Worm (Caenorhabditis elegans): ENCODE measurements around the gene lgc-32.

DNA sequence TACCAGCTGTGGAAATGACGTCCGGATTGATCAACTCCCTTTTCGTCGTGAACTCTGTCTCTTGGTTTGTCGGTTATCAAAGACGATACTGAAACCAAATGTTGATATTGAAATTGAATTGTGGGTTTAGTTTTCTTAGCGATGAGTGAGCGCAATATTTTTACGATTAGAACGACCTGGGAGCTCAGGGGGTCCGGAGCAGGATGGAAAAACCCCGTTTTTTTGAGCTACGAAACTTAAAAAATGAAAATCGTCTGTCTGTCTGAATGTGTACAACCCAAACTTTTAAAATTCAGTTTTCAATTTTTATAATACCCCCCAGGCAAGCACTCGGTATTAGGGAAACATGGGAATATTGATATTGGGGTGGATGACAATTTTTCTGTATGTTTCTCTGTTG lies 29.1 kb upstream of the lgc-32 start:
- TF ChIP-seq mdl-1 (tag; optimal IDR thresholded peaks at IDR 0.05), result no peak
- TF ChIP-seq unc-130 (GFP tag; optimal IDR thresholded peaks at IDR 0.05), result no peak
